Fruit fly (Drosophila melanogaster) whole organism, pupa: ENCODE measurements around the gene Nepl17.

Experiments used
- CG13204 ChIP-seq: fragments of 200-800 bp; sonication (Bioruptor generic); optimal IDR thresholded peaks from 2 replicates; lab custom pipeline; 2018; ENCODE audit warnings: missing biosample characterization, mild to moderate bottlenecking, missing genetic modification characterization, moderate library complexity
- CG32121 ChIP-seq: fragments of 200-800 bp; sonication (Bioruptor generic); IDR thresholded peaks from 2 replicates; pipeline ENCODE4 v1.3.6; 2022; ENCODE audit warnings: missing biosample characterization, missing genetic modification characterization
- CG8159 ChIP-seq: fragments of 200-800 bp; sonication (Bioruptor generic); optimal IDR thresholded peaks from 3 replicates; lab custom pipeline; 2018; ENCODE audit warnings: missing biosample characterization, mild to moderate bottlenecking, missing genetic modification characterization, moderate library complexity
- CG8301 ChIP-seq: fragments of 200-800 bp; sonication (Bioruptor generic); optimal IDR thresholded peaks from 2 replicates; lab custom pipeline; 2018; ENCODE audit warnings: missing biosample characterization, mild to moderate bottlenecking, missing genetic modification characterization
- CG9948 ChIP-seq: fragments of 200-800 bp; sonication (Bioruptor generic); optimal IDR thresholded peaks from 2 replicates; lab custom pipeline; 2018; ENCODE audit warnings: missing biosample characterization, mild to moderate bottlenecking, missing genetic modification characterization, moderate library complexity
- D1 ChIP-seq: fragments of 200-800 bp; sonication (Bioruptor generic); optimal IDR thresholded peaks from 2 replicates; lab custom pipeline; 2018; ENCODE audit warnings: missing biosample characterization, mild to moderate bottlenecking, missing genetic modification characterization, moderate library complexity
- EcR ChIP-seq: fragments of 200-800 bp; sonication (Bioruptor generic); optimal IDR thresholded peaks from 3 replicates; lab custom pipeline; 2019; ENCODE audit warnings: missing biosample characterization, missing genetic modification characterization, mild to moderate bottlenecking, moderate library complexity, missing genetic modification reagents
- Pif1B ChIP-seq: fragments of 200-800 bp; sonication (Bioruptor generic); optimal IDR thresholded peaks from 3 replicates; lab custom pipeline; 2016; ENCODE audit warnings: missing biosample characterization, missing genetic modification characterization
- Snoo ChIP-seq: fragments of 200-800 bp; sonication (Bioruptor generic); optimal IDR thresholded peaks from 3 replicates; lab custom pipeline; 2017; ENCODE audit warnings: missing biosample characterization, mild to moderate bottlenecking, missing genetic modification characterization, inconsistent platforms
- rn ChIP-seq: fragments of 200-800 bp; sonication (Bioruptor generic); IDR thresholded peaks from 2 replicates; pipeline ENCODE4 v1.3.6; 2022; ENCODE audit warnings: missing biosample characterization, missing genetic modification characterization

dm6 chr3R:28895014-28895413, 22.3 kb downstream of the Nepl17 start:
- TF ChIP-seq Pif1B, result no peak
- TF ChIP-seq EcR (GFP tag; lab: Kevin White, UChicago), result peak; percentile 61
- TF ChIP-seq CG8301, result no peak
- no peak for TF ChIP-seq Snoo
- peak; percentile 63 for TF ChIP-seq CG13204 (GFP tag; lab: Kevin White, UChicago)
- TF ChIP-seq CG8159 (tag; lab: Kevin White, UChicago), result no peak
- TF ChIP-seq D1 (tag; lab: Kevin White, UChicago), result no peak
- TF ChIP-seq CG9948, result no peak
- no peak for TF ChIP-seq rn (GFP tag; lab: Robert Waterston, UW)
- no peak for TF ChIP-seq CG32121 (GFP tag; lab: Robert Waterston, UW)
